Fruit fly (Drosophila melanogaster) whole organism: ENCODE measurements around the gene borr.

Experiments
- CG8478 ChIP-seq: fragments of >200 bp; optimal IDR thresholded peaks from 2 replicates; lab custom pipeline; 2018; ENCODE audit warnings: inconsistent platforms
- Dll ChIP-seq: fragments of >200 bp; optimal IDR thresholded peaks from 2 replicates; lab custom pipeline; 2017
- EcR ChIP-seq, 2 experiments: fragments of >200 bp; optimal IDR thresholded peaks; 2 replicates each; lab custom pipeline; 2017; ENCODE audit warnings: missing biosample characterization in 2 of 2, missing genetic modification characterization in 2 of 2, missing genetic modification reagents in 2 of 2
- pan ChIP-seq: fragments of >200 bp; optimal IDR thresholded peaks from 2 replicates; lab custom pipeline; 2017
- psq ChIP-seq: fragments of >200 bp; optimal IDR thresholded peaks from 2 replicates; lab custom pipeline; 2017
- usp ChIP-seq: fragments of >200 bp; optimal IDR thresholded peaks from 2 replicates; lab custom pipeline; 2017; ENCODE audit warnings: missing biosample characterization, missing genetic modification characterization, mixed read lengths

dm6 chr2L:9244263-9244662 is 8.7 kb downstream of the borr start:
- TF ChIP-seq pan = no peak
- TF ChIP-seq CG8478 (lab: Kevin White, UChicago) = no peak
- no peak for TF ChIP-seq Dll (lab: Kevin White, UChicago)
- no peak for TF ChIP-seq EcR (GFP tag; optimal IDR thresholded peaks at IDR 0.05; lab: Kevin White, UChicago)
- TF ChIP-seq psq = no peak
- no peak for TF ChIP-seq usp (GFP tag; lab: Kevin White, UChicago)
